Fruit fly (Drosophila melanogaster) whole organism, embryonic: ENCODE data around the gene CG12477.
A peak's percentile ranks its signal among the peaks of the same experiment; 100 is the strongest.

ENCODE experiments used
- Aef1 ChIP-seq: fragments of 200-800 bp; sonication (Bioruptor generic); IDR thresholded peaks from 3 replicates; pipeline ENCODE4 v1.3.6; 2022; ENCODE audit warnings: missing biosample characterization, missing genetic modification characterization
- B-H1 ChIP-seq: fragments of 200-800 bp; sonication (Bioruptor generic); IDR thresholded peaks from 3 replicates; pipeline ENCODE4 v1.3.6; 2022; ENCODE audit warnings: missing biosample characterization, missing genetic modification characterization
- BEAF-32 ChIP-seq: fragments of 200-800 bp; sonication (Bioruptor generic); optimal IDR thresholded peaks from 3 replicates; lab custom pipeline; 2017; ENCODE audit warnings: missing biosample characterization, missing genetic modification characterization, mild to moderate bottlenecking, moderate library complexity, missing genetic modification reagents
- Bgb ChIP-seq: fragments of 200-800 bp; sonication (Bioruptor generic); IDR thresholded peaks from 2 replicates; pipeline ENCODE4 v1.3.6; 2022; ENCODE audit warnings: missing biosample characterization, missing genetic modification characterization; ENCODE audit not compliant: partially characterized antibody
- CG10274 ChIP-seq: fragments of 200-800 bp; sonication (Bioruptor generic); optimal IDR thresholded peaks from 3 replicates; lab custom pipeline; 2017; ENCODE audit warnings: missing biosample characterization, mild to moderate bottlenecking, missing genetic modification characterization
- CG11504 ChIP-seq: fragments of 200-800 bp; sonication (Bioruptor generic); optimal IDR thresholded peaks from 3 replicates; lab custom pipeline; 2019; ENCODE audit warnings: missing biosample characterization, mild to moderate bottlenecking, missing genetic modification characterization, moderate library complexity
- CG12299 ChIP-seq: fragments of 200-800 bp; sonication (Bioruptor generic); optimal IDR thresholded peaks from 2 replicates; lab custom pipeline; 2018; ENCODE audit warnings: missing biosample characterization, mild to moderate bottlenecking, missing genetic modification characterization
- CG12744 ChIP-seq: fragments of 200-800 bp; sonication (Bioruptor generic); optimal IDR thresholded peaks from 2 replicates; lab custom pipeline; 2016; ENCODE audit warnings: missing biosample characterization, missing genetic modification characterization
- CG13424 ChIP-seq: fragments of 200-800 bp; sonication (Bioruptor generic); optimal IDR thresholded peaks from 2 replicates; lab custom pipeline; 2019; ENCODE audit warnings: missing biosample characterization, mild to moderate bottlenecking, missing genetic modification characterization, moderate library complexity
- CG16779 ChIP-seq: fragments of 200-800 bp; sonication (Bioruptor generic); IDR thresholded peaks from 2 replicates; pipeline ENCODE4 v1.3.6; 2022; ENCODE audit warnings: missing biosample characterization, missing genetic modification characterization
- CG17328 ChIP-seq: fragments of 200-800 bp; sonication (Bioruptor generic); IDR thresholded peaks from 2 replicates; pipeline ENCODE4 v1.3.6; 2022; ENCODE audit warnings: missing biosample characterization, missing genetic modification characterization
- CG17359 ChIP-seq: fragments of 200-800 bp; sonication (Bioruptor generic); optimal IDR thresholded peaks from 3 replicates; lab custom pipeline; 2018; ENCODE audit warnings: missing biosample characterization, mild to moderate bottlenecking, missing genetic modification characterization, moderate library complexity
- CG17802 ChIP-seq: fragments of 200-800 bp; sonication (Bioruptor generic); optimal IDR thresholded peaks from 2 replicates; lab custom pipeline; 2018; ENCODE audit warnings: missing biosample characterization, mild to moderate bottlenecking, missing genetic modification characterization, moderate library complexity
- CG2116 ChIP-seq: fragments of 200-800 bp; sonication (Bioruptor generic); optimal IDR thresholded peaks from 3 replicates; lab custom pipeline; 2018; ENCODE audit warnings: missing biosample characterization, mild to moderate bottlenecking, missing genetic modification characterization
- CG34224 ChIP-seq: fragments of 200-800 bp; sonication (Bioruptor generic); IDR thresholded peaks from 3 replicates; pipeline ENCODE4 v1.3.6; 2022; ENCODE audit warnings: missing biosample characterization, missing genetic modification characterization; ENCODE audit not compliant: partially characterized antibody
- CG6813 ChIP-seq: fragments of 200-800 bp; sonication (Bioruptor generic); optimal IDR thresholded peaks from 2 replicates; lab custom pipeline; 2017; ENCODE audit warnings: missing biosample characterization, missing genetic modification characterization, mild to moderate bottlenecking, moderate library complexity, missing genetic modification reagents
- CG6854 ChIP-seq: fragments of 200-800 bp; sonication (Bioruptor generic); optimal IDR thresholded peaks from 3 replicates; lab custom pipeline; 2017; ENCODE audit warnings: missing biosample characterization, mild to moderate bottlenecking, missing genetic modification characterization
- CG7372 ChIP-seq: fragments of 200-800 bp; sonication (Bioruptor generic); IDR thresholded peaks from 2 replicates; pipeline ENCODE4 v1.3.6; 2022; ENCODE audit warnings: missing biosample characterization, missing genetic modification characterization
- CG7786 ChIP-seq: fragments of 200-800 bp; sonication (Bioruptor generic); optimal IDR thresholded peaks from 2 replicates; lab custom pipeline; 2016; ENCODE audit warnings: missing biosample characterization, missing genetic modification characterization
- CG7987 ChIP-seq: fragments of 200-800 bp; sonication (Bioruptor generic); optimal IDR thresholded peaks from 2 replicates; lab custom pipeline; 2018; ENCODE audit warnings: missing biosample characterization, mild to moderate bottlenecking, missing genetic modification characterization, moderate library complexity
- CG8924 ChIP-seq: fragments of 200-800 bp; optimal IDR thresholded peaks from 3 replicates; lab custom pipeline; 2019; ENCODE audit warnings: missing biosample characterization, mild to moderate bottlenecking, missing genetic modification characterization, moderate library complexity
- Dfd ChIP-seq, 2 experiments: fragments of >200 bp; optimal IDR thresholded peaks; 2 replicates each; lab custom pipeline; 2017; ENCODE audit warnings: missing biosample characterization in 2 of 2, missing genetic modification characterization in 2 of 2
- Dip3 ChIP-seq: fragments of 200-800 bp; sonication (Bioruptor generic); optimal IDR thresholded peaks from 3 replicates; lab custom pipeline; 2016; ENCODE audit warnings: missing biosample characterization, missing genetic modification characterization
- Drgx ChIP-seq: fragments of 200-800 bp; sonication (Bioruptor generic); IDR thresholded peaks from 2 replicates; pipeline ENCODE4 v1.3.6; 2022; ENCODE audit warnings: missing biosample characterization, missing genetic modification characterization
- Eip74EF ChIP-seq, 2 experiments: fragments of 200-800 bp in 1 of 2; fragments of >200 bp in 1 of 2; sonication (Bioruptor generic) in 1 of 2; optimal IDR thresholded peaks; 2 replicates each; lab custom pipeline; 2017 to 2019; ENCODE audit warnings: missing biosample characterization in 2 of 2, missing genetic modification characterization in 2 of 2, mild to moderate bottlenecking in 1 of 2, moderate library complexity in 1 of 2
- Fer2 ChIP-seq: fragments of 200-800 bp; sonication (Bioruptor generic); optimal IDR thresholded peaks from 2 replicates; lab custom pipeline; 2018; ENCODE audit warnings: missing biosample characterization, mild to moderate bottlenecking, missing genetic modification characterization, moderate library complexity
- HmgD ChIP-seq: fragments of 200-800 bp; sonication (Bioruptor generic); optimal IDR thresholded peaks from 3 replicates; lab custom pipeline; 2016; ENCODE audit warnings: missing biosample characterization, missing genetic modification characterization
- Hr39 ChIP-seq: fragments of >200 bp; optimal IDR thresholded peaks from 2 replicates; lab custom pipeline; 2017
- MESR4 ChIP-seq: fragments of 200-800 bp; sonication (Bioruptor generic); optimal IDR thresholded peaks from 2 replicates; lab custom pipeline; 2018; ENCODE audit warnings: missing biosample characterization, mild to moderate bottlenecking, missing genetic modification characterization, moderate library complexity
- Med ChIP-seq: fragments of 200-800 bp; sonication (Bioruptor generic); peaks from one replicate; lab custom pipeline; 2016; ENCODE audit warnings: missing biosample characterization, missing genetic modification characterization, mild to moderate bottlenecking, inconsistent platforms, moderate library complexity
- Mes4 ChIP-seq: fragments of 200-800 bp; sonication (Bioruptor generic); optimal IDR thresholded peaks from 2 replicates; lab custom pipeline; 2016; ENCODE audit warnings: missing biosample characterization, missing genetic modification characterization
- NC2α ChIP-seq: fragments of 200-800 bp; sonication (Bioruptor generic); optimal IDR thresholded peaks from 2 replicates; lab custom pipeline; 2016; ENCODE audit warnings: missing biosample characterization, missing genetic modification characterization
- Nf-YC ChIP-seq: fragments of 200-800 bp; optimal IDR thresholded peaks from 3 replicates; lab custom pipeline; 2019; ENCODE audit warnings: missing biosample characterization, mild to moderate bottlenecking, missing genetic modification characterization, moderate library complexity
- Oaz ChIP-seq: fragments of 200-800 bp; sonication (Bioruptor generic); IDR thresholded peaks from 2 replicates; pipeline ENCODE4 v1.3.6; 2022; ENCODE audit warnings: missing biosample characterization, missing genetic modification characterization
- Ptx1 ChIP-seq: fragments of 200-800 bp; sonication (Bioruptor generic); IDR thresholded peaks from 2 replicates; pipeline ENCODE4 v1.3.6; 2022; ENCODE audit warnings: missing biosample characterization, missing genetic modification characterization
- Sin3A ChIP-seq: fragments of >200 bp; optimal IDR thresholded peaks from 2 replicates; lab custom pipeline; 2018
- Ssrp ChIP-seq: fragments of 200-800 bp; sonication (Bioruptor generic); optimal IDR thresholded peaks from 2 replicates; lab custom pipeline; 2018; ENCODE audit warnings: missing biosample characterization, mild to moderate bottlenecking, missing genetic modification characterization, moderate library complexity
- Stat92E ChIP-seq, 3 experiments: fragments of >200 bp in 2 of 3; fragments of 200-800 bp in 1 of 3; sonication (Bioruptor generic) in 1 of 3; optimal IDR thresholded peaks; 2 replicates each; lab custom pipeline; 2017 to 2019; ENCODE audit warnings: missing biosample characterization in 3 of 3, missing genetic modification characterization in 3 of 3, mild to moderate bottlenecking in 1 of 3, moderate library complexity in 1 of 3
- Usf ChIP-seq: fragments of 200-800 bp; sonication (Bioruptor generic); optimal IDR thresholded peaks from 2 replicates; lab custom pipeline; 2017; ENCODE audit warnings: missing genotype, missing biosample characterization, missing genetic modification characterization
- ase ChIP-seq: fragments of 200-800 bp; sonication (Bioruptor generic); IDR thresholded peaks from 3 replicates; pipeline ENCODE4 v1.3.6; 2022; ENCODE audit warnings: missing biosample characterization, missing genetic modification characterization
- chn ChIP-seq: fragments of 200-800 bp; sonication (Bioruptor generic); optimal IDR thresholded peaks from 2 replicates; lab custom pipeline; 2016; ENCODE audit warnings: missing biosample characterization, missing genetic modification characterization
- fd3F ChIP-seq: fragments of 200-800 bp; sonication (Bioruptor generic); optimal IDR thresholded peaks from 2 replicates; lab custom pipeline; 2018; ENCODE audit warnings: missing biosample characterization, mild to moderate bottlenecking, missing genetic modification characterization, moderate library complexity
- fru ChIP-seq: fragments of >200 bp; optimal IDR thresholded peaks from 2 replicates; lab custom pipeline; 2017
- gce ChIP-seq: fragments of 200-800 bp; sonication (Bioruptor generic); IDR thresholded peaks from 3 replicates; pipeline ENCODE4 v1.3.6; 2022; ENCODE audit warnings: missing biosample characterization, missing genetic modification characterization
- kah ChIP-seq: fragments of 200-800 bp; sonication (Bioruptor generic); optimal IDR thresholded peaks from 2 replicates; lab custom pipeline; 2018; ENCODE audit warnings: missing biosample characterization, mild to moderate bottlenecking, missing genetic modification characterization
- pnt ChIP-seq: fragments of 200-800 bp; sonication (Bioruptor generic); optimal IDR thresholded peaks from 3 replicates; lab custom pipeline; 2016; ENCODE audit warnings: missing biosample characterization, missing genetic modification characterization
- shn ChIP-seq: fragments of 200-800 bp; sonication (Bioruptor generic); optimal IDR thresholded peaks from 3 replicates; lab custom pipeline; 2016; ENCODE audit warnings: missing biosample characterization, missing genetic modification characterization
- sima ChIP-seq: fragments of 200-800 bp; sonication (Bioruptor generic); optimal IDR thresholded peaks from 2 replicates; lab custom pipeline; 2016; ENCODE audit warnings: missing biosample characterization, missing genetic modification characterization
- slbo ChIP-seq: fragments of 200-800 bp; sonication (Bioruptor generic); IDR thresholded peaks from 2 replicates; pipeline ENCODE4 v1.3.6; 2022; ENCODE audit warnings: missing biosample characterization, missing genetic modification characterization
- trem ChIP-seq: fragments of 200-800 bp; optimal IDR thresholded peaks from 3 replicates; lab custom pipeline; 2019; ENCODE audit warnings: missing biosample characterization, mild to moderate bottlenecking, missing genetic modification characterization, moderate library complexity
- unc-4 ChIP-seq: fragments of 200-800 bp; sonication (Bioruptor generic); IDR thresholded peaks from 2 replicates; pipeline ENCODE4 v1.3.6; 2022; ENCODE audit warnings: missing biosample characterization, missing genetic modification characterization; ENCODE audit not compliant: partially characterized antibody

CG12477 gene

DNA sequence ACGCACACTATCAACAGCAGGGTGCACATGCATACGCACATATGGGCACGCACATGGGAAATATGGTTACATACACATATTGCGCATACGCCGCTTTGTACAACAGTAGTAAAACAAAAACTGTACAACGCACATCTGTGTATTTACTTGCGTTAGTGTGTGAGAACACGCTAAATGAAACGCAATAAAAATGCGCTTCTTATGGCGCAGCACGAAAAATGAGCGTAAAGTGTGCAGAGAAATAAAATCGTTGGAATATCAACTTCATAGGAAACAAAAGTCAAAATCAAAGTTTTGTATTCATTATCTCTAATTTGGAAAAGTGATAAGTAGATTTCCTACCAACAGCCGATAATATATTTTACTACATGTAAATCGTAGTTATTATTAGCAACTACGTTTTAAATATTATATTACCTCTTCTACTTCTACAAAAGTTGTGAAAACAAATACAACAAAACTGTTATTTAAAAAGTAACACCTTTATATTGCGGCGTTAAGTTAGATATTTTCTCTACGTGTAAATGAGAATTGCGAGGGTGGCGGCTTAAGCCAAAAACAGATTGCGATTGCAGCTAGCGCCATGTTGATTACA is 33.3 kb upstream of the CG12477 start (continued):
- no peak for TF ChIP-seq Usf (GFP tag; lab: Kevin White, UChicago)
- no peak for TF ChIP-seq unc-4
- TF ChIP-seq Dfd (GFP tag; optimal IDR thresholded peaks at IDR 0.05; lab: Kevin White, UChicago) = no peak
- TF ChIP-seq kah (GFP tag; lab: Kevin White, UChicago) = no peak
- peak; percentile 15 for TF ChIP-seq chn (GFP tag; lab: Kevin White, UChicago)
- no peak for TF ChIP-seq CG7786 (GFP tag; lab: Kevin White, UChicago)
- TF ChIP-seq Ptx1 (GFP tag; lab: Robert Waterston, UW) = peak; percentile 68
- no peak for TF ChIP-seq CG10274 (GFP tag; lab: Kevin White, UChicago)
- peak; percentile 15 for TF ChIP-seq Med (GFP tag; lab: Kevin White, UChicago)
- no peak for TF ChIP-seq NC2α (GFP tag; lab: Kevin White, UChicago)
- 0 out of 3 replicates have a peak, but pooled peaks have one; percentile 24 for TF ChIP-seq Aef1 (GFP tag; lab: Robert Waterston, UW)
- peak; percentile 5 for TF ChIP-seq CG7987 (GFP tag; lab: Kevin White, UChicago)
- TF ChIP-seq fd3F (GFP tag; lab: Kevin White, UChicago) = peak; percentile 5
- TF ChIP-seq Ssrp (tag; lab: Kevin White, UChicago) = peak; percentile 60
- peak; percentile 85 for TF ChIP-seq CG11504 (tag; lab: Kevin White, UChicago)
- TF ChIP-seq CG2116 (GFP tag; lab: Kevin White, UChicago) = peak; percentile 11
- TF ChIP-seq Oaz (GFP tag; lab: Robert Waterston, UW) = 0 out of 2 replicates have a peak, but pooled peaks have one; percentile 37
- TF ChIP-seq CG17328 (GFP tag; lab: Robert Waterston, UW) = no peak
- peak; percentile 53; the same call in 2 of the 3 replicates for TF ChIP-seq B-H1 (GFP tag; lab: Robert Waterston, UW)
- no peak for TF ChIP-seq CG12299 (tag; lab: Kevin White, UChicago)
- peak in 1 of 2 experiments; percentile 64 for TF ChIP-seq Eip74EF (GFP tag; optimal IDR thresholded peaks at IDR 0.05; lab: Kevin White, UChicago)
- no peak for TF ChIP-seq gce (GFP tag; lab: Robert Waterston, UW)
- TF ChIP-seq Sin3A (lab: Kevin White, UChicago) = no peak
- no peak for TF ChIP-seq CG34224
- peak; percentile 4 for TF ChIP-seq Mes4 (GFP tag; lab: Kevin White, UChicago)
- no peak for TF ChIP-seq Hr39 (lab: Kevin White, UChicago)
- TF ChIP-seq CG16779 (GFP tag; lab: Robert Waterston, UW) = no peak
- no peak for TF ChIP-seq Dip3
- TF ChIP-seq CG6813 (GFP tag; lab: Kevin White, UChicago) = no peak
- no peak for TF ChIP-seq HmgD
- TF ChIP-seq Drgx (GFP tag; lab: Robert Waterston, UW) = peak; percentile 87
- peak; percentile 77 for TF ChIP-seq CG17359 (tag; lab: Kevin White, UChicago)
- TF ChIP-seq BEAF-32 = no peak
- peak; percentile 54 for TF ChIP-seq CG7372 (GFP tag; lab: Robert Waterston, UW)
- TF ChIP-seq shn (GFP tag; lab: Kevin White, UChicago) = no peak
- TF ChIP-seq MESR4 = no peak
- TF ChIP-seq CG6854 (GFP tag; lab: Kevin White, UChicago) = no peak
- TF ChIP-seq CG12744 (GFP tag; lab: Kevin White, UChicago) = no peak
- peak; percentile 61 for TF ChIP-seq CG13424 (tag; lab: Kevin White, UChicago)
- no peak for TF ChIP-seq fru (lab: Kevin White, UChicago)
- TF ChIP-seq Nf-YC (tag; lab: Kevin White, UChicago) = peak; percentile 42
- no peak for TF ChIP-seq CG17802 (tag; lab: Kevin White, UChicago)
- peak; percentile 70 for TF ChIP-seq CG8924 (tag; lab: Kevin White, UChicago)
- no peak for TF ChIP-seq Bgb (GFP tag; lab: Robert Waterston, UW)
- no peak for TF ChIP-seq sima (GFP tag; lab: Kevin White, UChicago)
- TF ChIP-seq ase (GFP tag; lab: Robert Waterston, UW) = peak; percentile 21; the same call in 1 of the 3 replicates
- no peak for TF ChIP-seq slbo
- TF ChIP-seq Fer2 (tag; lab: Kevin White, UChicago) = no peak
- no peak for TF ChIP-seq Stat92E (GFP tag; optimal IDR thresholded peaks at IDR 0.05; lab: Kevin White, UChicago)
- TF ChIP-seq pnt (GFP tag; lab: Kevin White, UChicago) = no peak
- peak; percentile 19 for TF ChIP-seq trem (tag; lab: Kevin White, UChicago)
